Worm (Caenorhabditis elegans) whole organism, L1 larva: ENCODE data around the gene ins-19.

ENCODE experiments used
- aha-1 ChIP-seq: fragments of 150-350 bp; optimal IDR thresholded peaks from 2 replicates; lab custom pipeline; 2014; ENCODE audit warnings: missing biosample characterization, missing genetic modification characterization
- alr-1 ChIP-seq: fragments of 200-800 bp; sonication (Bioruptor generic); optimal IDR thresholded peaks from 2 replicates; lab custom pipeline; 2018; ENCODE audit warnings: borderline replicate concordance, mild to moderate bottlenecking, missing genetic modification characterization, missing compliant biosample characterization
- irx-1 ChIP-seq: sonication (generic microtip); optimal IDR thresholded peaks from 2 replicates; lab custom pipeline; 2016; ENCODE audit warnings: missing genetic modification characterization, missing compliant biosample characterization
- lin-15B ChIP-seq: fragments of 150-350 bp; sonication (generic microtip); optimal IDR thresholded peaks from 3 replicates; lab custom pipeline; 2014; ENCODE audit warnings: missing biosample characterization, missing genetic modification characterization
- lir-3 ChIP-seq: sonication (generic microtip); optimal IDR thresholded peaks from 2 replicates; lab custom pipeline; 2016; ENCODE audit warnings: mild to moderate bottlenecking, missing genetic modification characterization, moderate library complexity, missing compliant biosample characterization; ENCODE audit not compliant: poor library complexity
- mab-9 ChIP-seq: fragments of 200-800 bp; sonication (Bioruptor generic); IDR thresholded peaks from 2 replicates; pipeline ENCODE4 v1.3.6; 2022; ENCODE audit warnings: missing genetic modification reagents, missing genetic modification characterization, missing compliant biosample characterization
- nhr-237 ChIP-seq: fragments of 150-350 bp; optimal IDR thresholded peaks from 2 replicates; lab custom pipeline; 2014; ENCODE audit warnings: missing biosample characterization, missing genetic modification characterization
- nhr-47 ChIP-seq: sonication (generic microtip); optimal IDR thresholded peaks from 2 replicates; lab custom pipeline; 2016; ENCODE audit warnings: mild to moderate bottlenecking, missing genetic modification characterization, moderate library complexity, missing compliant biosample characterization
- pqm-1 ChIP-seq: sonication (generic microtip); optimal IDR thresholded peaks from 3 replicates; lab custom pipeline; 2017; ENCODE audit warnings: missing biosample characterization, missing genetic modification characterization
- skn-1 ChIP-seq: fragments of 150-350 bp; optimal IDR thresholded peaks from 2 replicates; lab custom pipeline; 2014; ENCODE audit warnings: missing biosample characterization, missing genetic modification characterization
- snpc-4 ChIP-seq: fragments of 150-350 bp; optimal IDR thresholded peaks from 2 replicates; lab custom pipeline; 2014; ENCODE audit warnings: missing biosample characterization, missing genetic modification characterization
- unc-86 ChIP-seq: sonication (generic microtip); optimal IDR thresholded peaks from 2 replicates; lab custom pipeline; 2016; ENCODE audit warnings: missing genetic modification characterization, missing compliant biosample characterization
- zag-1 ChIP-seq: fragments of 150-350 bp; optimal IDR thresholded peaks from 2 replicates; lab custom pipeline; 2014; ENCODE audit warnings: missing biosample characterization, missing genetic modification characterization
- ztf-11 ChIP-seq, 2 experiments: sonication (generic microtip); optimal IDR thresholded peaks; 2 replicates each; lab custom pipeline; 2016 to 2017; ENCODE audit warnings: missing genetic modification characterization in 2 of 2, missing biosample characterization in 1 of 2, missing compliant biosample characterization in 1 of 2

DNA sequence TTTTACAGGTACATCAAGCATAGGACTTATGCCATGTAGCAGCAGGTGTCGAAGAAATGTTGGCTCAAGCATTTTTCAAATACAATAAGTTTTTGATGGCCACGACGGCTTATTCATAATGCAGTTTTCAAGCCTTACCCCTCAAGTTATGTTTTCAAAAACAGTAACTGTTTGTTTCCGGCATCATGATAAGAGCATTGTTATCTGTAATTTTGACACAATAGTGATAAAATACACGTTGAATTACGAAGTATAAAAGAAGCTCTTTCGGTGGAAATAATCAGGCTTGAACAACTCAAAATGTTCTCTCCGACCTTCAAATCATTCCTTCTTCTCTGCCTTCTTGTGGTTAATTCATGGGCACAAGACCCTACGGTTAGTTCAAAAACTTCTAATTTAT lies 24.2 kb downstream of the ins-19 start, which contains the start of gene clec-121:
- TF ChIP-seq aha-1 (tag; lab: Kevin White, UChicago): no peak
- no peak for TF ChIP-seq mab-9 (GFP tag; lab: Robert Waterston, UW)
- no peak for TF ChIP-seq nhr-237 (tag; lab: Kevin White, UChicago)
- TF ChIP-seq nhr-47 (tag; lab: Kevin White, UChicago): no peak
- no peak for TF ChIP-seq skn-1 (tag; lab: Kevin White, UChicago)
- no peak for TF ChIP-seq ztf-11 (tag; optimal IDR thresholded peaks at IDR 0.05; lab: Kevin White, UChicago)
- no peak for TF ChIP-seq unc-86 (tag; lab: Kevin White, UChicago)
- TF ChIP-seq lir-3 (tag; lab: Kevin White, UChicago): no peak
- no peak for TF ChIP-seq pqm-1 (tag; lab: Kevin White, UChicago)
- TF ChIP-seq snpc-4 (tag; lab: Kevin White, UChicago): no peak
- TF ChIP-seq zag-1 (tag; lab: Kevin White, UChicago): no peak
- TF ChIP-seq lin-15B (tag; lab: Kevin White, UChicago): no peak
- TF ChIP-seq irx-1 (tag; lab: Kevin White, UChicago): no peak
- TF ChIP-seq alr-1 (tag; lab: Kevin White, UChicago): no peak
